Fruit fly (Drosophila melanogaster): ENCODE measurements around the gene Art6.

The Art6 gene

DNA sequence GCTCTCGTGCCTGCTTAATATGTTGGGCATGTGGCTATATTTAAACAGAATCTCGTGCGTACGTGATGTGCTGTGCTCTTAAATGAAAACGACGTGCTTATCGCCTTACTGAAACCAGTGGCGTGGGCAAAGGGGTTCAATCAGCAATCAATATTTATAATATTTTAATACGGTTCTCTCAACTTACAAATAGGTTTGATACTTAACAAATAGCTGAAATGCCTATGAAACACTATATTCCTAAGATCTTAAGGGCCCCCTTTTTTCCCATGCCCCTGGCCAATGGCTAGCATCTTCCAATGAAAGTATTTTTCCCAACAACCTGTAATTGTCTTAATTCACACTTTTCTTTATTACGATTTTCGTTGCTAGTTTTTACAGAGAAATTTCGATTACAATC lies 30.0 kb downstream of the Art6 start (continued):
- TF ChIP-seq CG10366 (GFP tag; IDR thresholded peaks at IDR 0.05) = peak; percentile 68
- no peak for TF ChIP-seq luna (GFP tag; optimal IDR thresholded peaks at IDR 0.05)
- TF ChIP-seq CG8765 (GFP tag; IDR thresholded peaks at IDR 0.05) = peak; percentile 87
- TF ChIP-seq H2.0 (GFP tag; IDR thresholded peaks at IDR 0.05) = peak; percentile 71
- TF ChIP-seq pan (optimal IDR thresholded peaks at IDR 0.05) = no peak
- TF ChIP-seq pan (GFP tag; optimal IDR thresholded peaks at IDR 0.05 in 1 of 2, IDR thresholded peaks at IDR 0.05 in 1 of 2) = peak in 1 of 2 experiments; percentile 74
- TF ChIP-seq zfh2 (GFP tag; optimal IDR thresholded peaks at IDR 0.05) = no peak
- TF ChIP-seq CG7372 (GFP tag; IDR thresholded peaks at IDR 0.05) = peak; percentile 68
- no peak for TF ChIP-seq gce (GFP tag; IDR thresholded peaks at IDR 0.05)
- TF ChIP-seq Scr (GFP tag; IDR thresholded peaks at IDR 0.05; ENCODE audit: partially characterized antibody) = no peak
- no peak for TF ChIP-seq Drgx (GFP tag; IDR thresholded peaks at IDR 0.05)
- TF ChIP-seq dysf (GFP tag; IDR thresholded peaks at IDR 0.05) = peak; percentile 85
- TF ChIP-seq Elba2 (GFP tag; optimal IDR thresholded peaks at IDR 0.05) = peak; percentile 56
- 0 out of 2 replicates have a peak, but pooled peaks have one; percentile 14 for TF ChIP-seq crol (GFP tag; IDR thresholded peaks at IDR 0.05)
- TF ChIP-seq CG4854 (GFP tag; optimal IDR thresholded peaks at IDR 0.05) = peak; percentile 42
- TF ChIP-seq chif (GFP tag; optimal IDR thresholded peaks at IDR 0.05) = peak; percentile 48 to 82
- TF ChIP-seq yki (optimal IDR thresholded peaks at IDR 0.05) = no peak
- TF ChIP-seq CG12942 (GFP tag; optimal IDR thresholded peaks at IDR 0.05) = peak; percentile 33
- no peak for TF ChIP-seq sd (tag; optimal IDR thresholded peaks at IDR 0.05)
- TF ChIP-seq CG18011 (GFP tag; optimal IDR thresholded peaks at IDR 0.05) = no peak
- peak; percentile 3 for TF ChIP-seq sug (tag; optimal IDR thresholded peaks at IDR 0.05)
- peak; percentile 43; the same call in 1 of the 2 replicates for TF ChIP-seq seq (GFP tag; IDR thresholded peaks at IDR 0.05)
- TF ChIP-seq Xrp1 (GFP tag; IDR thresholded peaks at IDR 0.05) = peak; percentile 83
- peak; percentile 54 for TF ChIP-seq ems (GFP tag; optimal IDR thresholded peaks at IDR 0.05)
- TF ChIP-seq Hmr (GFP tag; optimal IDR thresholded peaks at IDR 0.05) = peak; percentile 41
- peak; percentile 48 for TF ChIP-seq CG3281 (GFP tag; optimal IDR thresholded peaks at IDR 0.05)
- TF ChIP-seq cas (GFP tag; IDR thresholded peaks at IDR 0.05) = 0 out of 2 replicates have a peak, but pooled peaks have one; percentile 30
- peak; percentile 4 for TF ChIP-seq Ets97D (GFP tag; optimal IDR thresholded peaks at IDR 0.05)
- TF ChIP-seq CG13287 (GFP tag; IDR thresholded peaks at IDR 0.05; ENCODE audit: partially characterized antibody) = no peak
- TF ChIP-seq chm (GFP tag; IDR thresholded peaks at IDR 0.05) = peak; percentile 85
- no peak for TF ChIP-seq Bdp1 (GFP tag; optimal IDR thresholded peaks at IDR 0.05)
- peak; percentile 7 for TF ChIP-seq CG9437 (GFP tag; optimal IDR thresholded peaks at IDR 0.05)
- TF ChIP-seq CG11398 (GFP tag; optimal IDR thresholded peaks at IDR 0.05) = no peak
- TF ChIP-seq Fer2 (tag; optimal IDR thresholded peaks at IDR 0.05) = peak; percentile 40
- no peak for TF ChIP-seq lov (optimal IDR thresholded peaks at IDR 0.05)
- TF ChIP-seq lov (GFP tag; IDR thresholded peaks at IDR 0.05) = peak; percentile 83; the same call in 2 of the 3 replicates
- peak; percentile 61 for TF ChIP-seq onecut (GFP tag; IDR thresholded peaks at IDR 0.05)
- peak; percentile 69 for TF ChIP-seq CG1602 (GFP tag; optimal IDR thresholded peaks at IDR 0.05)
- TF ChIP-seq E2f2 (GFP tag; IDR thresholded peaks at IDR 0.05) = peak; percentile 49; the same call in 1 of the 2 replicates
- TF ChIP-seq CG18619 (GFP tag; optimal IDR thresholded peaks at IDR 0.05) = peak; percentile 31
- peak; percentile 27 for TF ChIP-seq Dek (tag; optimal IDR thresholded peaks at IDR 0.05)
- no peak for TF ChIP-seq CG9609 (GFP tag; optimal IDR thresholded peaks at IDR 0.05)
- TF ChIP-seq caup (GFP tag; optimal IDR thresholded peaks at IDR 0.05; ENCODE audit: severe bottlenecking) = peak; percentile 12
- no peak for TF ChIP-seq CG3065 (GFP tag; optimal IDR thresholded peaks at IDR 0.05)
- TF ChIP-seq D (optimal IDR thresholded peaks at IDR 0.05) = no peak
- TF ChIP-seq D (GFP tag; optimal IDR thresholded peaks at IDR 0.05) = peak; percentile 63
- TF ChIP-seq CG10959 (GFP tag; IDR thresholded peaks at IDR 0.05) = peak; percentile 88
- TF ChIP-seq CG11247 (GFP tag; IDR thresholded peaks at IDR 0.05) = peak; percentile 62
- peak; percentile 72 for TF ChIP-seq Abd-B (GFP tag; optimal IDR thresholded peaks at IDR 0.05)
- TF ChIP-seq CG1529 (GFP tag; optimal IDR thresholded peaks at IDR 0.05) = peak; percentile 60
- TF ChIP-seq CG2875 (GFP tag; optimal IDR thresholded peaks at IDR 0.05) = peak; percentile 57
- TF ChIP-seq Side (GFP tag; optimal IDR thresholded peaks at IDR 0.05) = peak; percentile 18
- no peak for TF ChIP-seq HLH4C (GFP tag; IDR thresholded peaks at IDR 0.05; ENCODE audit: partially characterized antibody)
